4 fruit fly cellular contexts compared by ENCODE assay signal in the genomic region with DNA sequence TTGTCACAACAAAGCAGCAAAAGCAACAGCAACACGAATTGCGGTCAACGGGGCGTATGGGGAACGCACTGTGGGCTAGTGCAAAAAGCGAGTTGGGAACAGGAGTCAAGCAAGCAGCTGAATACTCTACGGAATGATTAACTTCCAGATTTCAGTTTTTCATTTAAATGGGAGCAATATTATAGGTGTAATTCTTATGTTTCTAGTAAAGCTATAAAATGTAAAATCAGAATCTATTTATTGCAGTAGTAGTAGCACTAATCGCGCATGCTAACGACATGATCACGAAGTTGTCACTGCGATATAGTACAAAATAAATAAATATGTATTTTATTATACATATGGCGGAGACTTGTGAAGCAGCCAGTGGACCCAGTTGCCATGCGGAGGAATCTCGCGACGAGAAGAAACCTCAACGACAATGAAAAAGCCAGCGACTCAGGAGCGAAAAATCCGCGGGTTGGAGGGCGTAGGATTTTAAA.
TF ChIP-seq lines count a peak whose summit lies in the region.

No protein-coding gene starts in this region.

- no peak for TF ChIP-seq CTCF in whole organism, embryonic (GFP tag; optimal IDR thresholded peaks at IDR 0.05; lab: Kevin White, UChicago)

TF ChIP-seq in whole organism, embryonic, 481 proteins besides CTCF, POLR2A, EP300 and RAD21:
- TF ChIP-seq CG6175 (GFP tag; IDR thresholded peaks at IDR 0.05; lab: Robert Waterston, UW) (no peak), ATbp (GFP tag; optimal IDR thresholded peaks at IDR 0.05; lab: Kevin White, UChicago) (no peak), CG7372 (GFP tag; IDR thresholded peaks at IDR 0.05; lab: Robert Waterston, UW) (peak; percentile 59; the same call in 1 of the 2 replicates), CG14710 (tag; optimal IDR thresholded peaks at IDR 0.05; lab: Kevin White, UChicago) (no peak), vfl (GFP tag; optimal IDR thresholded peaks at IDR 0.05; lab: Kevin White, UChicago) (peak; percentile 15), dysf (GFP tag; IDR thresholded peaks at IDR 0.05; lab: Robert Waterston, UW) (0 out of 3 replicates have a peak, but pooled peaks have one; percentile 11), gsb (GFP tag; IDR thresholded peaks at IDR 0.05; lab: Robert Waterston, UW) (no peak), bsh (GFP tag; optimal IDR thresholded peaks at IDR 0.05; lab: Kevin White, UChicago) (peak in 1 of 2 experiments; percentile 60), CG16863 (GFP tag; optimal IDR thresholded peaks at IDR 0.05; lab: Kevin White, UChicago) (no peak), PHDP (tag; optimal IDR thresholded peaks at IDR 0.05; lab: Kevin White, UChicago) (no peak), Dll (GFP tag; IDR thresholded peaks at IDR 0.05; lab: Robert Waterston, UW; ENCODE audit: partially characterized antibody) (no peak), vvl (GFP tag; IDR thresholded peaks at IDR 0.05; lab: Robert Waterston, UW) (peak; percentile 15; the same call in 1 of the 2 replicates), CG14441 (GFP tag; IDR thresholded peaks at IDR 0.05; lab: Robert Waterston, UW) (0 out of 2 replicates have a peak, but pooled peaks have one; percentile 12), Ets65A (GFP tag; lab: Kevin White, UChicago) (peak; percentile 27), nom (GFP tag; optimal IDR thresholded peaks at IDR 0.05; lab: Kevin White, UChicago) (peak; percentile 35), lbe (GFP tag; optimal IDR thresholded peaks at IDR 0.05; lab: Kevin White, UChicago) (peak; percentile 35), D19A (tag; optimal IDR thresholded peaks at IDR 0.05; lab: Kevin White, UChicago) (peak; percentile 65), tap (tag; optimal IDR thresholded peaks at IDR 0.05; lab: Kevin White, UChicago) (no peak), CG2678 (tag; optimal IDR thresholded peaks at IDR 0.05; lab: Kevin White, UChicago) (peak; percentile 1), Med (GFP tag; lab: Kevin White, UChicago) (peak; percentile 59), sens (GFP tag; lab: Kevin White, UChicago) (peak; percentile 57)

TF ChIP-seq in whole organism, prepupa, 60 proteins besides CTCF, POLR2A, EP300 and RAD21 (continues in another document):
- TF ChIP-seq Met (GFP tag; optimal IDR thresholded peaks at IDR 0.05; lab: Kevin White, UChicago): peak; percentile 67
- TF ChIP-seq ss (GFP tag; optimal IDR thresholded peaks at IDR 0.05; lab: Kevin White, UChicago): peak; percentile 34 to 69
- peak; percentile 45 for TF ChIP-seq Sox102F (GFP tag; optimal IDR thresholded peaks at IDR 0.05; lab: Kevin White, UChicago)
- peak; percentile 73 for TF ChIP-seq acj6 (GFP tag; optimal IDR thresholded peaks at IDR 0.05; lab: Kevin White, UChicago)
- TF ChIP-seq net (GFP tag; optimal IDR thresholded peaks at IDR 0.05; lab: Kevin White, UChicago): peak; percentile 58
- TF ChIP-seq fd85E (GFP tag; optimal IDR thresholded peaks at IDR 0.05; lab: Kevin White, UChicago): peak; percentile 33
- TF ChIP-seq Hr39 (GFP tag; optimal IDR thresholded peaks at IDR 0.05; lab: Kevin White, UChicago): peak; percentile 44
- TF ChIP-seq CG8632 (GFP tag; optimal IDR thresholded peaks at IDR 0.05; lab: Kevin White, UChicago): peak; percentile 66
- peak; percentile 28 for TF ChIP-seq CG7368 (GFP tag; optimal IDR thresholded peaks at IDR 0.05; lab: Kevin White, UChicago)
- peak; percentile 44; the same call in 1 of the 3 replicates for TF ChIP-seq eg (GFP tag; IDR thresholded peaks at IDR 0.05; lab: Robert Waterston, UW)
- peak; percentile 81 for TF ChIP-seq CG32006 (GFP tag; optimal IDR thresholded peaks at IDR 0.05; lab: Kevin White, UChicago)
- peak; percentile 59 for TF ChIP-seq Sox14 (GFP tag; optimal IDR thresholded peaks at IDR 0.05; lab: Kevin White, UChicago)
- TF ChIP-seq spab (GFP tag; optimal IDR thresholded peaks at IDR 0.05; lab: Kevin White, UChicago): peak; percentile 64
- peak; percentile 41 for TF ChIP-seq CG9139 (GFP tag; optimal IDR thresholded peaks at IDR 0.05; lab: Kevin White, UChicago)
- TF ChIP-seq CG6792 (GFP tag; optimal IDR thresholded peaks at IDR 0.05; lab: Kevin White, UChicago): peak; percentile 75
- TF ChIP-seq CG10631 (GFP tag; optimal IDR thresholded peaks at IDR 0.05; lab: Kevin White, UChicago): peak; percentile 63
- peak; percentile 61 for TF ChIP-seq Hr4 (GFP tag; optimal IDR thresholded peaks at IDR 0.05; lab: Kevin White, UChicago)
- TF ChIP-seq CG34406 (GFP tag; optimal IDR thresholded peaks at IDR 0.05; lab: Kevin White, UChicago): peak; percentile 72
- peak; percentile 48 for TF ChIP-seq CG6276 (GFP tag; optimal IDR thresholded peaks at IDR 0.05; lab: Kevin White, UChicago)
- TF ChIP-seq Gug (GFP tag; IDR thresholded peaks at IDR 0.05; lab: Robert Waterston, UW): no peak
- peak; percentile 51 for TF ChIP-seq fd59A (GFP tag; optimal IDR thresholded peaks at IDR 0.05; lab: Kevin White, UChicago)

TF ChIP-seq in whole organism, pupa, 21 proteins besides CTCF, POLR2A, EP300 and RAD21:
- TF ChIP-seq CG14655 (GFP tag; optimal IDR thresholded peaks at IDR 0.05; lab: Kevin White, UChicago) (peak; percentile 66), D1 (tag; optimal IDR thresholded peaks at IDR 0.05; lab: Kevin White, UChicago) (peak; percentile 8), Ets98B (GFP tag; IDR thresholded peaks at IDR 0.05; lab: Robert Waterston, UW) (peak; percentile 15), CG8159 (tag; optimal IDR thresholded peaks at IDR 0.05; lab: Kevin White, UChicago) (peak; percentile 78), CG12605 (GFP tag; IDR thresholded peaks at IDR 0.05; lab: Robert Waterston, UW) (no peak), CG15710 (tag; optimal IDR thresholded peaks at IDR 0.05; lab: Kevin White, UChicago) (peak; percentile 77), CG13204 (GFP tag; optimal IDR thresholded peaks at IDR 0.05; lab: Kevin White, UChicago) (no peak), CG4496 (GFP tag; IDR thresholded peaks at IDR 0.05; lab: Robert Waterston, UW) (no peak; the same call in 2 of the 3 replicates), gl (tag; optimal IDR thresholded peaks at IDR 0.05; lab: Kevin White, UChicago) (no peak), CG9948 (tag; optimal IDR thresholded peaks at IDR 0.05; lab: Kevin White, UChicago) (peak; percentile 60), CG8301 (tag; optimal IDR thresholded peaks at IDR 0.05; lab: Kevin White, UChicago) (peak; percentile 60), fd96Ca (GFP tag; IDR thresholded peaks at IDR 0.05; lab: Robert Waterston, UW) (no peak), Pif1A (GFP tag; optimal IDR thresholded peaks at IDR 0.05; lab: Kevin White, UChicago) (peak; percentile 70), EcR (GFP tag; optimal IDR thresholded peaks at IDR 0.05; lab: Kevin White, UChicago) (peak; percentile 19), CG17806 (tag; optimal IDR thresholded peaks at IDR 0.05; lab: Kevin White, UChicago) (peak; percentile 42), CG32121 (GFP tag; IDR thresholded peaks at IDR 0.05; lab: Robert Waterston, UW) (0 out of 2 replicates have a peak, but pooled peaks have one; percentile 32), Pif1B (GFP tag; optimal IDR thresholded peaks at IDR 0.05; lab: Kevin White, UChicago) (peak; percentile 60), rn (GFP tag; IDR thresholded peaks at IDR 0.05; lab: Robert Waterston, UW) (no peak), CG10348 (GFP tag; IDR thresholded peaks at IDR 0.05; lab: Robert Waterston, UW) (peak; percentile 30; the same call in 1 of the 2 replicates), Snoo (tag; optimal IDR thresholded peaks at IDR 0.05; lab: Kevin White, UChicago) (no peak), CG34367 (tag; optimal IDR thresholded peaks at IDR 0.05; lab: Kevin White, UChicago) (peak; percentile 17)

TF ChIP-seq in whole organism, wandering third instar larva, 38 proteins besides CTCF, POLR2A, EP300 and RAD21 (continues in another document):
- TF ChIP-seq Jra (GFP tag; optimal IDR thresholded peaks at IDR 0.05; lab: Kevin White, UChicago) (no peak), foxo (GFP tag; optimal IDR thresholded peaks at IDR 0.05; lab: Kevin White, UChicago) (peak in 1 of 2 experiments; percentile 60), rgr (GFP tag; optimal IDR thresholded peaks at IDR 0.05; lab: Kevin White, UChicago) (peak; percentile 39), Hr83 (GFP tag; optimal IDR thresholded peaks at IDR 0.05; lab: Kevin White, UChicago; ENCODE audit: poor library complexity, severe bottlenecking) (no peak), CrebA (GFP tag; optimal IDR thresholded peaks at IDR 0.05; lab: Kevin White, UChicago; ENCODE audit: borderline replicate concordance) (no peak), OdsH (GFP tag; optimal IDR thresholded peaks at IDR 0.05; lab: Kevin White, UChicago) (no peak), Vsx2 (GFP tag; optimal IDR thresholded peaks at IDR 0.05; lab: Kevin White, UChicago; ENCODE audit: partially characterized antibody) (no peak), brk (GFP tag; optimal IDR thresholded peaks at IDR 0.05; lab: Kevin White, UChicago) (no peak), HLH106 (tag; optimal IDR thresholded peaks at IDR 0.05; lab: Kevin White, UChicago) (peak; percentile 46), psq (GFP tag; optimal IDR thresholded peaks at IDR 0.05; lab: Kevin White, UChicago) (peak; percentile 61), lola (GFP tag; optimal IDR thresholded peaks at IDR 0.05; lab: Kevin White, UChicago) (no peak), Myc (optimal IDR thresholded peaks at IDR 0.05; lab: Kevin White, UChicago) (no peak), h (GFP tag; optimal IDR thresholded peaks at IDR 0.05; lab: Kevin White, UChicago) (peak; percentile 44), Mio (GFP tag; optimal IDR thresholded peaks at IDR 0.05; lab: Kevin White, UChicago) (no peak), usp (GFP tag; optimal IDR thresholded peaks at IDR 0.05; lab: Kevin White, UChicago) (no peak), dsf (GFP tag; optimal IDR thresholded peaks at IDR 0.05; lab: Kevin White, UChicago; ENCODE audit: borderline replicate concordance) (no peak), Rel (GFP tag; optimal IDR thresholded peaks at IDR 0.05; lab: Kevin White, UChicago) (no peak), Rel (tag; optimal IDR thresholded peaks at IDR 0.05; lab: Kevin White, UChicago) (no peak), Dfd (GFP tag; optimal IDR thresholded peaks at IDR 0.05; lab: Kevin White, UChicago) (no peak), ey (GFP tag; optimal IDR thresholded peaks at IDR 0.05; lab: Kevin White, UChicago) (peak; percentile 45), br (GFP tag; optimal IDR thresholded peaks at IDR 0.05; lab: Kevin White, UChicago) (peak; percentile 40), Hr78 (GFP tag; optimal IDR thresholded peaks at IDR 0.05; lab: Kevin White, UChicago) (no peak), tai (GFP tag; optimal IDR thresholded peaks at IDR 0.05; lab: Kevin White, UChicago) (no peak), sage (GFP tag; optimal IDR thresholded peaks at IDR 0.05; lab: Kevin White, UChicago) (peak; percentile 4), dl (GFP tag; optimal IDR thresholded peaks at IDR 0.05; lab: Kevin White, UChicago; ENCODE audit: insufficient read depth in 1 of 2, partially characterized antibody in 2 of 2) (no peak), woc (GFP tag; optimal IDR thresholded peaks at IDR 0.05; lab: Kevin White, UChicago) (peak; percentile 40), Hnf4 (GFP tag; optimal IDR thresholded peaks at IDR 0.05; lab: Kevin White, UChicago) (no peak), Sp1 (GFP tag; optimal IDR thresholded peaks at IDR 0.05; lab: Kevin White, UChicago) (peak; percentile 22), sv (GFP tag; optimal IDR thresholded peaks at IDR 0.05; lab: Kevin White, UChicago) (no peak)

Comparison
In these comparisons a context has a peak if more than half of its experiments do, and no peak if none do; other contexts are left out.
1. Of the 7 proteins assayed by ChIP-seq in both whole organism, embryonic and whole organism, prepupa: peak only in whole organism, embryonic: none; only in whole organism, prepupa: CG16779, Hr39, Lpt and Sox102F; in both: none; in neither: 3.